Worm (Caenorhabditis elegans): ENCODE measurements around the gene F59F5.4.

The F59F5.4 gene

DNA sequence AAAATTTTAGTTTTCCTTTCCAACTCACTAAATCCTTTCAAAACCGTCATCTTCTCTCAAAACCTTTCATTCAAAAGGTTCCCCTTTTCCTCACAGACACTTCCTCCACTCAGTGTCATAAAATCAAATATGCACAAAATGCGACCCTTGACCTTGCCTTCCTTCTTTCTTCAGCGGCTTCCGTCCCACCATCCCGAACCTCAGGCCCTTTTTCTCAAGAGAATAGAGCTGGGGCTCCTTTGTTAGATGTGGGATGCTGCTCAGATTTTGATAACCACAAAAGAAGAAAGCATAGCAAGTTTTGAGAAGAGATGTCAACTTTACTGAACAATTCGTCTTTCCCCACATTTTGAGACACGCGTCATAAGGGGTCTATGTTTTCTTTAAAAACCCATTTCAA is 48.0 kb downstream of the F59F5.4 start:
- TF ChIP-seq flt-1 (GFP tag; IDR thresholded peaks at IDR 0.05) (0 out of 2 replicates have a peak, but pooled peaks have one; percentile 37), ztf-23 (GFP tag; IDR thresholded peaks at IDR 0.05) (no peak), med-1 (GFP tag; optimal IDR thresholded peaks at IDR 0.05; ENCODE audit: insufficient read depth) (no peak)

DNA sequence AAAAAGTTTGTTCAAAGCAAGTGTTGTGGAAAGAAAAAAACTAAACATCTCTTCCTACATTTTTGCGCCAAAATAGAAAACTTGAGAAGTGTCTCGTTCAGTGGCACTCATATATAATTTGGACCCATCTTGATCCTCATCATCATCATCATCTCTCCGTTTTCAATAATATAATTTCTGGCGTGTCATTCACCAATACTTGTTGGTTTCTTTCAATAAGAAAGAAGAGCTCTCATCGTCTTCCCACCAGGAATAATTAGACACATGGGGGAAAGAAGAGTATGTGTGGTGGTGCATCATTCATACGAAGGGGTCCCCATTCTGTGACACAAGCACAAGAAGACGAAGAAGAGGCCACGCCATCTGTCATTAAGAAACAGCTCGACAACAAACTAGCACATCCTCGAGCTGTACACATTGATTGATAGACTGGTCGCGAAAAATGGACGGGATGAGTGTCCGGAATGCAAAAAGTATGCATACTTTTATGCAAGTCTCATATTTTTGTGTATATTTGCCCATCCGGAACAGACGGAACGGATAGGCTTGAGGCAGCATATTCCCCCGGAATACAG is 48.5 kb downstream of the F59F5.4 start:
- no peak for TF ChIP-seq ref-1 (GFP tag; conservative IDR thresholded peaks at IDR 0.05)
- TF ChIP-seq ztf-29 (GFP tag; IDR thresholded peaks at IDR 0.05), result 0 out of 2 replicates have a peak, but pooled peaks have one; percentile 8

All from whole organism, midembryonic.